Fruit fly (Drosophila melanogaster) whole organism, embryonic: ENCODE measurements around the gene CG31249.

Experiments
- Antp ChIP-seq: fragments of 200-800 bp; sonication (Bioruptor generic); optimal IDR thresholded peaks from 3 replicates; lab custom pipeline; 2016; ENCODE audit warnings: missing biosample characterization, missing genetic modification characterization
- BEAF-32 ChIP-seq: fragments of 200-800 bp; sonication (Bioruptor generic); optimal IDR thresholded peaks from 3 replicates; lab custom pipeline; 2017; ENCODE audit warnings: missing biosample characterization, missing genetic modification characterization, mild to moderate bottlenecking, moderate library complexity, missing genetic modification reagents
- CG1024 ChIP-seq: fragments of 200-800 bp; sonication (Bioruptor generic); IDR thresholded peaks from 2 replicates; pipeline ENCODE4 v1.3.6; 2022; ENCODE audit warnings: missing biosample characterization, missing genetic modification characterization
- CG10321 ChIP-seq: fragments of 200-800 bp; sonication (Bioruptor generic); IDR thresholded peaks from 2 replicates; pipeline ENCODE4 v1.3.6; 2022; ENCODE audit warnings: missing biosample characterization, missing genetic modification characterization
- CG10543 ChIP-seq: fragments of 200-800 bp; sonication (Bioruptor generic); optimal IDR thresholded peaks from 3 replicates; lab custom pipeline; 2017; ENCODE audit warnings: missing biosample characterization, mild to moderate bottlenecking, missing genetic modification characterization, moderate library complexity
- CG13624 ChIP-seq: fragments of 200-800 bp; sonication (Bioruptor generic); optimal IDR thresholded peaks from 2 replicates; lab custom pipeline; 2016; ENCODE audit warnings: missing biosample characterization, missing genetic modification characterization
- CG14667 ChIP-seq: fragments of 200-800 bp; sonication (Bioruptor generic); IDR thresholded peaks from 2 replicates; pipeline ENCODE4 v1.3.6; 2022; ENCODE audit warnings: missing biosample characterization, missing genetic modification characterization
- CG1647 ChIP-seq: fragments of 200-800 bp; sonication (Bioruptor generic); optimal IDR thresholded peaks from 3 replicates; lab custom pipeline; 2016; ENCODE audit warnings: missing biosample characterization, missing genetic modification characterization
- CG17359 ChIP-seq: fragments of 200-800 bp; sonication (Bioruptor generic); optimal IDR thresholded peaks from 3 replicates; lab custom pipeline; 2018; ENCODE audit warnings: missing biosample characterization, mild to moderate bottlenecking, missing genetic modification characterization, moderate library complexity
- CG17612 ChIP-seq: fragments of 200-800 bp; sonication (Bioruptor generic); IDR thresholded peaks from 2 replicates; pipeline ENCODE4 v1.3.6; 2022; ENCODE audit warnings: missing biosample characterization, missing genetic modification characterization
- CG3726 ChIP-seq: fragments of 200-800 bp; sonication (Bioruptor generic); IDR thresholded peaks from 3 replicates; pipeline ENCODE4, ENCODE4 v1.3.6; 2022; ENCODE audit warnings: missing biosample characterization, missing genetic modification characterization
- CG3847 ChIP-seq: fragments of 200-800 bp; sonication (Bioruptor generic); IDR thresholded peaks from 2 replicates; pipeline ENCODE4 v1.3.6; 2022; ENCODE audit warnings: missing biosample characterization, missing genetic modification characterization
- CG4617 ChIP-seq: fragments of 200-800 bp; sonication (Bioruptor generic); optimal IDR thresholded peaks from 3 replicates; lab custom pipeline; 2016; ENCODE audit warnings: missing biosample characterization, missing genetic modification characterization, borderline replicate concordance
- CG6272 ChIP-seq: fragments of 200-800 bp; sonication (Bioruptor generic); IDR thresholded peaks from 2 replicates; pipeline ENCODE4 v1.3.6; 2022; ENCODE audit warnings: missing biosample characterization, missing genetic modification characterization
- CG8089 ChIP-seq: fragments of 200-800 bp; sonication (Bioruptor generic); optimal IDR thresholded peaks from 3 replicates; lab custom pipeline; 2016; ENCODE audit warnings: missing biosample characterization, missing genetic modification characterization
- CG8290 ChIP-seq, 3 experiments: fragments of 200-800 bp; sonication (Bioruptor generic); optimal IDR thresholded peaks; 2 replicates each; lab custom pipeline; 2016 to 2019; ENCODE audit warnings: missing biosample characterization in 3 of 3, missing genetic modification characterization in 3 of 3, mild to moderate bottlenecking in 2 of 3, moderate library complexity in 1 of 3
- CG9437 ChIP-seq: fragments of 200-800 bp; sonication (Bioruptor generic); optimal IDR thresholded peaks from 2 replicates; lab custom pipeline; 2018; ENCODE audit warnings: missing biosample characterization, mild to moderate bottlenecking, missing genetic modification characterization
- CG9609 ChIP-seq: fragments of 200-800 bp; sonication (Bioruptor generic); optimal IDR thresholded peaks from 3 replicates; lab custom pipeline; 2016; ENCODE audit warnings: missing biosample characterization, missing genetic modification characterization
- CG9727 ChIP-seq: fragments of 200-800 bp; sonication (Bioruptor generic); optimal IDR thresholded peaks from 3 replicates; lab custom pipeline; 2017; ENCODE audit warnings: missing biosample characterization, mild to moderate bottlenecking, missing genetic modification characterization
- CrebB ChIP-seq: fragments of 200-800 bp; sonication (Bioruptor generic); optimal IDR thresholded peaks from 3 replicates; lab custom pipeline; 2018; ENCODE audit warnings: missing biosample characterization, mild to moderate bottlenecking, missing genetic modification characterization
- D ChIP-seq, 2 experiments: fragments of 200-800 bp in 1 of 2; fragments of >200 bp in 1 of 2; sonication (Bioruptor generic) in 1 of 2; optimal IDR thresholded peaks; 2 replicates in 1 of 2; 3 replicates in 1 of 2; lab custom pipeline; 2017; ENCODE audit warnings: mild to moderate bottlenecking in 1 of 2, missing biosample characterization in 1 of 2, missing genetic modification characterization in 1 of 2, missing genetic modification reagents in 1 of 2
- D19A ChIP-seq: fragments of 200-800 bp; optimal IDR thresholded peaks from 3 replicates; lab custom pipeline; 2019; ENCODE audit warnings: missing biosample characterization, mild to moderate bottlenecking, missing genetic modification characterization, moderate library complexity
- Deaf1 ChIP-seq: fragments of 200-800 bp; optimal IDR thresholded peaks from 3 replicates; lab custom pipeline; 2019; ENCODE audit warnings: missing biosample characterization, mild to moderate bottlenecking, missing genetic modification characterization, moderate library complexity
- Dp ChIP-seq: fragments of 200-800 bp; sonication (Bioruptor generic); optimal IDR thresholded peaks from 2 replicates; lab custom pipeline; 2018; ENCODE audit warnings: missing biosample characterization, mild to moderate bottlenecking, missing genetic modification characterization, moderate library complexity
- Ets65A ChIP-seq: fragments of 200-800 bp; sonication (Bioruptor generic); peaks from one replicate; lab custom pipeline; 2016; ENCODE audit warnings: missing biosample characterization, missing genetic modification characterization
- Ets97D ChIP-seq: fragments of 200-800 bp; sonication (Bioruptor generic); optimal IDR thresholded peaks from 3 replicates; lab custom pipeline; 2016; ENCODE audit warnings: missing biosample characterization, missing genetic modification characterization
- Fer3 ChIP-seq: fragments of 200-800 bp; sonication (Bioruptor generic); optimal IDR thresholded peaks from 2 replicates; lab custom pipeline; 2018; ENCODE audit warnings: missing biosample characterization, mild to moderate bottlenecking, missing genetic modification characterization, moderate library complexity
- Lhr ChIP-seq: fragments of 200-800 bp; sonication (Bioruptor generic); optimal IDR thresholded peaks from 3 replicates; lab custom pipeline; 2017; ENCODE audit warnings: mild to moderate bottlenecking, missing biosample characterization, missing genetic modification reagents, missing genetic modification characterization
- Max ChIP-seq: fragments of 200-800 bp; sonication (Bioruptor generic); optimal IDR thresholded peaks from 2 replicates; lab custom pipeline; 2016; ENCODE audit warnings: missing biosample characterization, mild to moderate bottlenecking, missing genetic modification characterization
- NC2β ChIP-seq: fragments of 200-800 bp; sonication (Bioruptor generic); optimal IDR thresholded peaks from 2 replicates; lab custom pipeline; 2016; ENCODE audit warnings: missing biosample characterization, missing genetic modification characterization
- Oaz ChIP-seq: fragments of 200-800 bp; sonication (Bioruptor generic); IDR thresholded peaks from 2 replicates; pipeline ENCODE4 v1.3.6; 2022; ENCODE audit warnings: missing biosample characterization, missing genetic modification characterization
- Stat92E ChIP-seq, 3 experiments: fragments of >200 bp in 2 of 3; fragments of 200-800 bp in 1 of 3; sonication (Bioruptor generic) in 1 of 3; optimal IDR thresholded peaks; 2 replicates each; lab custom pipeline; 2017 to 2019; ENCODE audit warnings: missing biosample characterization in 3 of 3, missing genetic modification characterization in 3 of 3, mild to moderate bottlenecking in 1 of 3, moderate library complexity in 1 of 3
- TFAM ChIP-seq: fragments of 200-800 bp; sonication (Bioruptor generic); optimal IDR thresholded peaks from 2 replicates; lab custom pipeline; 2017; ENCODE audit warnings: missing biosample characterization, missing genetic modification characterization, inconsistent platforms
- Xbp1 ChIP-seq: fragments of 200-800 bp; sonication (Bioruptor generic); optimal IDR thresholded peaks from 3 replicates; lab custom pipeline; 2016; ENCODE audit warnings: missing biosample characterization, mild to moderate bottlenecking, missing genetic modification characterization
- bcd ChIP-seq: fragments of 200-800 bp; sonication (Bioruptor generic); optimal IDR thresholded peaks from 2 replicates; lab custom pipeline; 2017; ENCODE audit warnings: missing biosample characterization, mild to moderate bottlenecking, missing genetic modification characterization
- cad ChIP-seq: fragments of >200 bp; optimal IDR thresholded peaks from 2 replicates; lab custom pipeline; 2017; ENCODE audit warnings: missing biosample characterization, missing genetic modification characterization
- cg ChIP-seq: fragments of 200-800 bp; sonication (Bioruptor generic); optimal IDR thresholded peaks from 3 replicates; lab custom pipeline; 2019; ENCODE audit warnings: missing biosample characterization, mild to moderate bottlenecking, missing genetic modification characterization, moderate library complexity
- chif ChIP-seq, 2 experiments: fragments of 200-800 bp; sonication (Bioruptor generic); optimal IDR thresholded peaks; 3 replicates each; lab custom pipeline; 2016; ENCODE audit warnings: missing biosample characterization in 2 of 2, missing genetic modification characterization in 2 of 2
- cwo ChIP-seq: fragments of 200-800 bp; sonication (Bioruptor generic); optimal IDR thresholded peaks from 3 replicates; lab custom pipeline; 2017; ENCODE audit warnings: missing biosample characterization, missing genetic modification characterization, mild to moderate bottlenecking, moderate library complexity, missing genetic modification reagents
- dan ChIP-seq: fragments of 200-800 bp; sonication (Bioruptor generic); IDR thresholded peaks from 2 replicates; pipeline ENCODE4 v1.3.6; 2022; ENCODE audit warnings: missing biosample characterization, missing genetic modification characterization
- gsb-n ChIP-seq: fragments of 200-800 bp; sonication (Bioruptor generic); optimal IDR thresholded peaks from 3 replicates; lab custom pipeline; 2018; ENCODE audit warnings: missing biosample characterization, mild to moderate bottlenecking, missing genetic modification characterization
- lmd ChIP-seq: fragments of 200-800 bp; sonication (Bioruptor generic); IDR thresholded peaks from 2 replicates; pipeline ENCODE4 v1.3.6; 2022; ENCODE audit warnings: missing biosample characterization, missing genetic modification characterization
- lola ChIP-seq, 3 experiments: fragments of >200 bp in 2 of 3; fragments of 200-800 bp in 1 of 3; sonication (Bioruptor generic) in 1 of 3; optimal IDR thresholded peaks; 2 replicates each; lab custom pipeline; 2017 to 2019; ENCODE audit warnings: missing biosample characterization in 3 of 3, missing genetic modification characterization in 3 of 3, mild to moderate bottlenecking in 1 of 3, moderate library complexity in 1 of 3
- phol ChIP-seq: fragments of 200-800 bp; sonication (Bioruptor generic); optimal IDR thresholded peaks from 3 replicates; lab custom pipeline; 2018; ENCODE audit warnings: missing biosample characterization, mild to moderate bottlenecking, missing genetic modification characterization, moderate library complexity
- pzg ChIP-seq: fragments of 200-800 bp; sonication (Bioruptor generic); optimal IDR thresholded peaks from 3 replicates; lab custom pipeline; 2018; ENCODE audit warnings: missing biosample characterization, mild to moderate bottlenecking, missing genetic modification characterization, moderate library complexity
- repo ChIP-seq: fragments of 200-800 bp; sonication (Bioruptor generic); optimal IDR thresholded peaks from 2 replicates; lab custom pipeline; 2016; ENCODE audit warnings: missing biosample characterization, missing genetic modification characterization
- ssp ChIP-seq: fragments of 200-800 bp; sonication (Bioruptor generic); IDR thresholded peaks from 2 replicates; pipeline ENCODE4 v1.3.6; 2022; ENCODE audit warnings: missing biosample characterization, missing genetic modification characterization
- vfl ChIP-seq: fragments of 200-800 bp; sonication (Bioruptor generic); optimal IDR thresholded peaks from 2 replicates; lab custom pipeline; 2016; ENCODE audit warnings: missing biosample characterization, missing genetic modification characterization
- vnd ChIP-seq: fragments of 200-800 bp; sonication (Bioruptor generic); IDR thresholded peaks from 3 replicates; pipeline ENCODE4 v1.3.6; 2022; ENCODE audit warnings: missing biosample characterization, missing genetic modification characterization; ENCODE audit not compliant: partially characterized antibody

The CG31249 gene

DNA sequence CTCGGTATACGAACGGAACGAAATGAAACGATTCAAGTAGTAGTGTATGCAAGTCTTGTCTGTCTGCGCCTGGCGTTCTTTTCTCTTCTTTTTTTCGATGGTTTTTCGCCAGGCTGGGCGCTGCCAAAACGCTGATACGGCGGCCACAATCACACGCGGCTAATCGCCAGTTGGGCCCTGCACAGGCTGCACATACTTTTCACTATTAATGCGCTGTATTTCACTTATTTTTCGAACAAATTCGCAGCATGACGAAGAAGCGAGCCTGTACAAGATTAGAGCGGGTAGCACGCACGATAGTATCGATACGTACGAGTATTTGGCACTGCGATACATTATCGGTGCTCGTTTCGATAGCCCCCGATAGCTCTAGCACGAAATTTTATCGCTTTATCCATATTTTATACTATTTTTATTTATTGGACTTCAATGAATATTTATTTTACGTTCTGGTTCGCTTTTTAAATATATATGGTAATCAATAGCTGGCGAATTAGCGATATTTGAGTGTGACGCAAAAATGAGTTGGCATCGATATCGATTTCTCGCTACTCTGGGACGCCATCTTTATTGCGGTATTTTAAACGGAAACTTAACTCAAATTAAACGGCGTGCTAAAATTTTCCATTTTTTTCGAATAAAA is 31.3 kb upstream of the CG31249 start, which contains the start of gene osa (continued):
- peak; percentile 48 for TF ChIP-seq Ets65A (GFP tag; lab: Kevin White, UChicago)
- no peak for TF ChIP-seq CG3847
- peak; percentile 20 for TF ChIP-seq CG10543 (GFP tag; lab: Kevin White, UChicago)
- TF ChIP-seq Xbp1 (GFP tag; lab: Kevin White, UChicago) = peak; percentile 12
- TF ChIP-seq lmd (GFP tag; lab: Robert Waterston, UW) = no peak
- peak; percentile 20 for TF ChIP-seq NC2β (GFP tag; lab: Kevin White, UChicago)
- peak; percentile 13 for TF ChIP-seq cwo (GFP tag; lab: Kevin White, UChicago)
- peak; percentile 82 for TF ChIP-seq Deaf1 (tag; lab: Kevin White, UChicago)
- TF ChIP-seq CG9437 (GFP tag; lab: Kevin White, UChicago) = no peak
- peak; percentile 55 for TF ChIP-seq CG13624 (GFP tag; lab: Kevin White, UChicago)
- TF ChIP-seq CG3726 (GFP tag; lab: Robert Waterston, UW) = no peak
- peak; percentile 83 for TF ChIP-seq pzg (GFP tag; lab: Kevin White, UChicago)
- no peak for TF ChIP-seq repo (GFP tag; lab: Kevin White, UChicago)
- peak; percentile 4 for TF ChIP-seq gsb-n (tag; lab: Kevin White, UChicago)
- peak; percentile 9 for TF ChIP-seq CG9609 (GFP tag; lab: Kevin White, UChicago)
- TF ChIP-seq CG4617 (GFP tag; lab: Kevin White, UChicago) = peak; percentile 43
- peak in 1 of 3 experiments; percentile 32 for TF ChIP-seq Stat92E (GFP tag; optimal IDR thresholded peaks at IDR 0.05; lab: Kevin White, UChicago)
- TF ChIP-seq dan = no peak
- no peak for TF ChIP-seq lola (GFP tag; optimal IDR thresholded peaks at IDR 0.05; lab: Kevin White, UChicago)
- no peak for TF ChIP-seq Antp (GFP tag; lab: Kevin White, UChicago)
- TF ChIP-seq CG14667 (GFP tag; lab: Robert Waterston, UW) = no peak
- no peak for TF ChIP-seq D (optimal IDR thresholded peaks at IDR 0.05; lab: Kevin White, UChicago)
- no peak for TF ChIP-seq D (GFP tag; optimal IDR thresholded peaks at IDR 0.05; lab: Kevin White, UChicago)
- TF ChIP-seq vfl (GFP tag; lab: Kevin White, UChicago) = no peak
- peak; percentile 51 for TF ChIP-seq CG9727 (GFP tag; lab: Kevin White, UChicago)
- no peak for TF ChIP-seq Oaz (GFP tag; lab: Robert Waterston, UW)
- no peak for TF ChIP-seq TFAM
- no peak for TF ChIP-seq CrebB (tag; lab: Kevin White, UChicago)
- peak; percentile 99 for TF ChIP-seq BEAF-32
- TF ChIP-seq Ets97D (GFP tag; lab: Kevin White, UChicago) = peak; percentile 85
- TF ChIP-seq chif (GFP tag; optimal IDR thresholded peaks at IDR 0.05; lab: Kevin White, UChicago) = no peak
- peak; percentile 39 for TF ChIP-seq Lhr
- TF ChIP-seq Fer3 (tag; lab: Kevin White, UChicago) = no peak
- peak; percentile 28 for TF ChIP-seq bcd (GFP tag; lab: Kevin White, UChicago)
- TF ChIP-seq ssp (GFP tag; lab: Robert Waterston, UW) = no peak
- TF ChIP-seq vnd (GFP tag; lab: Robert Waterston, UW) = no peak
- peak; percentile 5 for TF ChIP-seq cg (GFP tag; lab: Kevin White, UChicago)
- TF ChIP-seq CG6272 (GFP tag; lab: Robert Waterston, UW) = peak; percentile 70; the same call in 1 of the 2 replicates
- TF ChIP-seq CG8290 (GFP tag; optimal IDR thresholded peaks at IDR 0.05; lab: Kevin White, UChicago) = peak; percentile 51
- no peak for TF ChIP-seq CG8290 (tag; optimal IDR thresholded peaks at IDR 0.05; lab: Kevin White, UChicago)
- no peak for TF ChIP-seq CG1647 (GFP tag; lab: Kevin White, UChicago)
- no peak for TF ChIP-seq CG17612 (GFP tag; lab: Robert Waterston, UW)
- TF ChIP-seq CG17359 (tag; lab: Kevin White, UChicago) = no peak
- no peak for TF ChIP-seq CG1024 (GFP tag; lab: Robert Waterston, UW)
- no peak for TF ChIP-seq CG8089 (GFP tag; lab: Kevin White, UChicago)
- TF ChIP-seq cad = no peak
- peak; percentile 33 for TF ChIP-seq Max
- peak; percentile 100 for TF ChIP-seq phol
- TF ChIP-seq Dp (GFP tag; lab: Kevin White, UChicago) = peak; percentile 65
- peak; percentile 78 for TF ChIP-seq D19A
- TF ChIP-seq CG10321 (GFP tag; lab: Robert Waterston, UW) = no peak
